Worm (Caenorhabditis elegans) whole organism, late embryonic: Measurements from ENCODE around the gene clec-117.
A peak's percentile ranks its signal among the peaks of the same experiment; 100 is the strongest.

ENCODE experiments used
- C08G9.2 ChIP-seq: sonication (generic microtip); optimal IDR thresholded peaks from 2 replicates; lab custom pipeline; 2016; ENCODE audit warnings: mild to moderate bottlenecking, missing genetic modification characterization, moderate library complexity, missing compliant biosample characterization
- C38D4.7 ChIP-seq: fragments of 200-800 bp; sonication (Bioruptor generic); optimal IDR thresholded peaks from 2 replicates; lab custom pipeline; 2018; ENCODE audit warnings: mild to moderate bottlenecking, missing genetic modification characterization, moderate library complexity, missing compliant biosample characterization
- T23F11.4 ChIP-seq: fragments of 200-800 bp; sonication (Bioruptor generic); optimal IDR thresholded peaks from 2 replicates; lab custom pipeline; 2018; ENCODE audit warnings: mild to moderate bottlenecking, missing genetic modification characterization, missing compliant biosample characterization
- Y22D7AL.16 ChIP-seq: sonication (generic microtip); optimal IDR thresholded peaks from 2 replicates; lab custom pipeline; 2016; ENCODE audit warnings: missing genetic modification characterization, missing compliant biosample characterization
- ahr-1 ChIP-seq: sonication (generic microtip); optimal IDR thresholded peaks from 2 replicates; lab custom pipeline; 2016; ENCODE audit warnings: missing genetic modification characterization, missing compliant biosample characterization
- ama-1 ChIP-seq: fragments of 150-350 bp; optimal IDR thresholded peaks from 2 replicates; lab custom pipeline; 2014
- ceh-14 ChIP-seq: sonication (generic microtip); optimal IDR thresholded peaks from 2 replicates; lab custom pipeline; 2016; ENCODE audit warnings: missing genotype, missing genetic modification characterization, missing compliant biosample characterization
- ceh-19 ChIP-seq: fragments of 200-800 bp; sonication (Bioruptor generic); optimal IDR thresholded peaks from 2 replicates; lab custom pipeline; 2018; ENCODE audit warnings: mild to moderate bottlenecking, missing genetic modification characterization, missing compliant biosample characterization
- ceh-30 ChIP-seq: fragments of 150-350 bp; optimal IDR thresholded peaks from 2 replicates; lab custom pipeline; 2014; ENCODE audit warnings: missing biosample characterization, missing genetic modification characterization
- ceh-31 ChIP-seq: sonication (generic microtip); optimal IDR thresholded peaks from 2 replicates; lab custom pipeline; 2016; ENCODE audit warnings: missing genetic modification characterization, missing compliant biosample characterization
- ceh-6 ChIP-seq: fragments of 200-800 bp; sonication (Bioruptor generic); optimal IDR thresholded peaks from 2 replicates; lab custom pipeline; 2018; ENCODE audit warnings: mild to moderate bottlenecking, missing genetic modification characterization, missing compliant biosample characterization
- ceh-9 ChIP-seq: sonication (generic microtip); optimal IDR thresholded peaks from 2 replicates; lab custom pipeline; 2016; ENCODE audit warnings: mild to moderate bottlenecking, missing genetic modification characterization, inconsistent platforms, missing compliant biosample characterization
- che-1 ChIP-seq: sonication (generic microtip); optimal IDR thresholded peaks from 2 replicates; lab custom pipeline; 2016; ENCODE audit warnings: mild to moderate bottlenecking, missing genetic modification characterization, missing compliant biosample characterization
- elt-2 ChIP-seq: sonication (generic microtip); optimal IDR thresholded peaks from 2 replicates; lab custom pipeline; 2016; ENCODE audit warnings: missing genetic modification reagents, missing genetic modification characterization, missing compliant biosample characterization
- elt-4 ChIP-seq: sonication (generic microtip); optimal IDR thresholded peaks from 2 replicates; lab custom pipeline; 2016; ENCODE audit warnings: missing genetic modification characterization, missing compliant biosample characterization
- ets-4 ChIP-seq: sonication (generic microtip); optimal IDR thresholded peaks from 2 replicates; lab custom pipeline; 2016; ENCODE audit warnings: missing genetic modification characterization, missing compliant biosample characterization
- eyg-1 ChIP-seq: sonication (generic microtip); optimal IDR thresholded peaks from 2 replicates; lab custom pipeline; 2016; ENCODE audit warnings: missing genotype, missing genetic modification characterization, missing compliant biosample characterization
- fkh-10 ChIP-seq: fragments of 150-350 bp; optimal IDR thresholded peaks from 2 replicates; lab custom pipeline; 2014; ENCODE audit warnings: missing biosample characterization, missing genetic modification reagents, missing genetic modification characterization
- fkh-6 ChIP-seq: sonication (generic microtip); optimal IDR thresholded peaks from 2 replicates; lab custom pipeline; 2016; ENCODE audit warnings: missing genetic modification characterization, missing compliant biosample characterization
- gmeb-2 ChIP-seq: sonication (generic microtip); optimal IDR thresholded peaks from 2 replicates; lab custom pipeline; 2016; ENCODE audit warnings: missing genetic modification characterization, inconsistent platforms, missing compliant biosample characterization
- hlh-15 ChIP-seq: sonication (generic microtip); optimal IDR thresholded peaks from 2 replicates; lab custom pipeline; 2016; ENCODE audit warnings: missing genetic modification characterization, missing compliant biosample characterization
- hlh-30 ChIP-seq: sonication (generic microtip); optimal IDR thresholded peaks from 2 replicates; lab custom pipeline; 2017; ENCODE audit warnings: antibody characterized with exemption, missing genetic modification characterization, missing compliant biosample characterization; ENCODE audit not compliant: insufficient read depth
- lim-6 ChIP-seq: sonication (generic microtip); optimal IDR thresholded peaks from 2 replicates; lab custom pipeline; 2016; ENCODE audit warnings: missing genetic modification characterization, missing compliant biosample characterization
- mec-3 ChIP-seq: sonication (generic microtip); optimal IDR thresholded peaks from 2 replicates; lab custom pipeline; 2016; ENCODE audit warnings: borderline replicate concordance, missing genetic modification characterization, missing compliant biosample characterization
- nfya-1 ChIP-seq: sonication (generic microtip); optimal IDR thresholded peaks from 2 replicates; lab custom pipeline; 2017; ENCODE audit warnings: missing genetic modification characterization, mild to moderate bottlenecking, missing compliant biosample characterization, antibody characterized with exemption, moderate library complexity
- npax-4 ChIP-seq: sonication (generic microtip); optimal IDR thresholded peaks from 2 replicates; lab custom pipeline; 2016; ENCODE audit warnings: missing genetic modification characterization, missing compliant biosample characterization
- pag-3 ChIP-seq: sonication (generic microtip); optimal IDR thresholded peaks from 2 replicates; lab custom pipeline; 2016; ENCODE audit warnings: missing compliant biosample characterization, missing genetic modification characterization, borderline replicate concordance
- ref-2 ChIP-seq: sonication (generic microtip); optimal IDR thresholded peaks from 2 replicates; lab custom pipeline; 2016; ENCODE audit warnings: missing genetic modification characterization, missing compliant biosample characterization
- rnt-1 ChIP-seq: sonication (generic microtip); optimal IDR thresholded peaks from 2 replicates; lab custom pipeline; 2016; ENCODE audit warnings: missing genetic modification characterization, missing compliant biosample characterization
- syd-9 ChIP-seq: sonication (generic microtip); optimal IDR thresholded peaks from 2 replicates; lab custom pipeline; 2016; ENCODE audit warnings: mild to moderate bottlenecking, missing genetic modification characterization, moderate library complexity, missing compliant biosample characterization
- tbx-2 ChIP-seq: sonication (generic microtip); optimal IDR thresholded peaks from 2 replicates; lab custom pipeline; 2016; ENCODE audit warnings: missing genetic modification characterization, missing compliant biosample characterization
- ttx-3 ChIP-seq: sonication (generic microtip); optimal IDR thresholded peaks from 2 replicates; lab custom pipeline; 2016; ENCODE audit warnings: missing genetic modification reagents, missing genetic modification characterization, missing compliant biosample characterization
- unc-3 ChIP-seq, 2 experiments: fragments of 200-800 bp in 1 of 2; sonication (Bioruptor generic) in 1 of 2; sonication (generic microtip) in 1 of 2; conservative IDR thresholded peaks in 1 of 2; optimal IDR thresholded peaks in 1 of 2; 2 replicates each; pipeline versions ENCODE4 v1.3.6 to Lab custom; 2016 to 2022; ENCODE audit warnings: missing compliant biosample characterization in 2 of 2, missing genetic modification characterization in 2 of 2, missing genetic modification reagents in 1 of 2
- unc-42 ChIP-seq: sonication (generic microtip); optimal IDR thresholded peaks from 2 replicates; lab custom pipeline; 2016; ENCODE audit warnings: missing genotype, missing genetic modification characterization, missing compliant biosample characterization
- ztf-16 ChIP-seq: sonication (generic microtip); optimal IDR thresholded peaks from 2 replicates; lab custom pipeline; 2017; ENCODE audit warnings: missing genetic modification characterization, missing compliant biosample characterization

clec-117 gene

ce11 chrII:303927-304711, 7.3 kb upstream of the clec-117 start:
- TF ChIP-seq ceh-31 (tag; lab: Kevin White, UChicago): no peak
- no peak for TF ChIP-seq mec-3 (tag; lab: Kevin White, UChicago)
- no peak for TF ChIP-seq ama-1 (lab: Kevin White, UChicago)
- TF ChIP-seq fkh-10 (GFP tag; lab: Kevin White, UChicago): no peak
- no peak for TF ChIP-seq ets-4 (tag; lab: Kevin White, UChicago)
- no peak for TF ChIP-seq elt-2
- TF ChIP-seq hlh-30 (tag; lab: Kevin White, UChicago): no peak
- no peak for TF ChIP-seq ref-2 (tag; lab: Kevin White, UChicago)
- peak; percentile 15 for TF ChIP-seq C38D4.7 (GFP tag; lab: Kevin White, UChicago)
- TF ChIP-seq Y22D7AL.16 (tag; lab: Kevin White, UChicago): no peak
- TF ChIP-seq pag-3 (tag; lab: Kevin White, UChicago): no peak
- peak; percentile 24 for TF ChIP-seq C08G9.2 (tag; lab: Kevin White, UChicago)
- peak; percentile 57 for TF ChIP-seq elt-4 (tag; lab: Kevin White, UChicago)

ce11 chrII:300977-301772, 4.4 kb upstream of the clec-117 start, which contains the start of gene K01A2.5:
TSS of gene K01A2.5 (plus strand) at chrII:301273.
- TF ChIP-seq rnt-1 (tag; lab: Kevin White, UChicago): peak; percentile 55
- TF ChIP-seq hlh-30 (tag; lab: Kevin White, UChicago): peak; percentile 34
- no peak for TF ChIP-seq tbx-2 (tag; lab: Kevin White, UChicago)
- TF ChIP-seq, all 69 proteins: peak for 2

- no peak for TF ChIP-seq ceh-14 (tag; lab: Kevin White, UChicago)
- TF ChIP-seq hlh-15 (tag; lab: Kevin White, UChicago): no peak
- TF ChIP-seq ceh-6 (GFP tag; lab: Kevin White, UChicago): no peak
- no peak for TF ChIP-seq ceh-19 (GFP tag; lab: Kevin White, UChicago)
- TF ChIP-seq lim-6 (tag; lab: Kevin White, UChicago): no peak
- no peak for TF ChIP-seq unc-42 (tag; lab: Kevin White, UChicago)
- no peak for TF ChIP-seq eyg-1
- no peak for TF ChIP-seq ceh-9
- no peak for TF ChIP-seq rnt-1 (tag; lab: Kevin White, UChicago)
- TF ChIP-seq T23F11.4: no peak
- no peak for TF ChIP-seq gmeb-2 (tag; lab: Kevin White, UChicago)
- TF ChIP-seq fkh-6 (tag; lab: Kevin White, UChicago): no peak
- no peak for TF ChIP-seq unc-3 (GFP tag; conservative IDR thresholded peaks at IDR 0.05; lab: Robert Waterston, UW)
- TF ChIP-seq unc-3 (tag; optimal IDR thresholded peaks at IDR 0.05; lab: Kevin White, UChicago): no peak
- no peak for TF ChIP-seq Y22D7AL.16 (tag; lab: Kevin White, UChicago)
- no peak for TF ChIP-seq nfya-1
- no peak for TF ChIP-seq ama-1 (lab: Kevin White, UChicago)
- TF ChIP-seq ahr-1 (tag; lab: Kevin White, UChicago): no peak
- TF ChIP-seq ceh-30: no peak
- TF ChIP-seq mec-3 (tag; lab: Kevin White, UChicago): no peak
- TF ChIP-seq che-1 (tag; lab: Kevin White, UChicago): no peak
These were observed 2.9 kb upstream of the clec-117 start, which contains the start of gene K01A2.6 for ce11 chrII:299684-300083. TSS of gene K01A2.6 (plus strand) at chrII:299984.

- TF ChIP-seq syd-9 (tag; lab: Kevin White, UChicago) (no peak), ztf-16 (tag; lab: Kevin White, UChicago) (no peak), ttx-3 (no peak), nfya-1 (no peak), unc-42 (tag; lab: Kevin White, UChicago) (no peak), npax-4 (no peak), ceh-30 (no peak)
These were observed 2.2 kb downstream of the clec-117 start, which contains the start of gene B0432.11 for ce11 chrII:294606-295005. TSS of gene B0432.11 (minus strand) at chrII:294706.
